Fruit fly (Drosophila melanogaster) whole organism, embryonic: ENCODE results near the gene CG11892.

Source experiments
- Adf1 ChIP-seq: fragments of 200-800 bp; sonication (Bioruptor generic); IDR thresholded peaks from 2 replicates; pipeline ENCODE4 v1.3.6; 2022; ENCODE audit warnings: missing biosample characterization, missing genetic modification characterization
- Antp ChIP-seq: fragments of 200-800 bp; sonication (Bioruptor generic); optimal IDR thresholded peaks from 3 replicates; lab custom pipeline; 2016; ENCODE audit warnings: missing biosample characterization, missing genetic modification characterization
- Atf3 ChIP-seq: fragments of 200-800 bp; sonication (Bioruptor generic); optimal IDR thresholded peaks from 3 replicates; lab custom pipeline; 2016; ENCODE audit warnings: missing biosample characterization, missing genetic modification characterization
- CG1024 ChIP-seq: fragments of 200-800 bp; sonication (Bioruptor generic); IDR thresholded peaks from 2 replicates; pipeline ENCODE4 v1.3.6; 2022; ENCODE audit warnings: missing biosample characterization, missing genetic modification characterization
- CG11093 ChIP-seq: fragments of 200-800 bp; sonication (Bioruptor generic); IDR thresholded peaks from 3 replicates; pipeline ENCODE4 v1.3.6; 2022; ENCODE audit warnings: missing biosample characterization, missing genetic modification characterization
- CG12659 ChIP-seq: fragments of 200-800 bp; sonication (Bioruptor generic); optimal IDR thresholded peaks from 3 replicates; lab custom pipeline; 2017; ENCODE audit warnings: mild to moderate bottlenecking, missing biosample characterization, missing genetic modification reagents, missing genetic modification characterization
- CG13424 ChIP-seq: fragments of 200-800 bp; sonication (Bioruptor generic); optimal IDR thresholded peaks from 2 replicates; lab custom pipeline; 2019; ENCODE audit warnings: missing biosample characterization, mild to moderate bottlenecking, missing genetic modification characterization, moderate library complexity
- CG15514 ChIP-seq: fragments of 200-800 bp; sonication (Bioruptor generic); optimal IDR thresholded peaks from 3 replicates; lab custom pipeline; 2017; ENCODE audit warnings: missing biosample characterization, missing genetic modification characterization, mild to moderate bottlenecking, moderate library complexity, missing genetic modification reagents
- CG1647 ChIP-seq: fragments of 200-800 bp; sonication (Bioruptor generic); optimal IDR thresholded peaks from 3 replicates; lab custom pipeline; 2016; ENCODE audit warnings: missing biosample characterization, missing genetic modification characterization
- CG17186 ChIP-seq: fragments of 200-800 bp; sonication (Bioruptor generic); optimal IDR thresholded peaks from 3 replicates; lab custom pipeline; 2017; ENCODE audit warnings: missing biosample characterization, missing genetic modification reagents, missing genetic modification characterization
- CG17802 ChIP-seq: fragments of 200-800 bp; sonication (Bioruptor generic); optimal IDR thresholded peaks from 2 replicates; lab custom pipeline; 2018; ENCODE audit warnings: missing biosample characterization, mild to moderate bottlenecking, missing genetic modification characterization, moderate library complexity
- CG2120 ChIP-seq: fragments of 200-800 bp; sonication (Bioruptor generic); optimal IDR thresholded peaks from 3 replicates; lab custom pipeline; 2016; ENCODE audit warnings: missing biosample characterization, missing genetic modification characterization
- CG2199 ChIP-seq: fragments of 200-800 bp; sonication (Bioruptor generic); IDR thresholded peaks from 3 replicates; pipeline ENCODE4 v1.3.6; 2022; ENCODE audit warnings: missing biosample characterization, missing genetic modification characterization
- CG30020 ChIP-seq: fragments of 200-800 bp; optimal IDR thresholded peaks from 2 replicates; lab custom pipeline; 2019; ENCODE audit warnings: missing biosample characterization, mild to moderate bottlenecking, missing genetic modification characterization, moderate library complexity
- CG33213 ChIP-seq: fragments of 200-800 bp; sonication (Bioruptor generic); optimal IDR thresholded peaks from 3 replicates; lab custom pipeline; 2016; ENCODE audit warnings: missing biosample characterization, missing genetic modification characterization
- CG4360 ChIP-seq: fragments of 200-800 bp; sonication (Bioruptor generic); IDR thresholded peaks from 2 replicates; pipeline ENCODE4 v1.3.6; 2022; ENCODE audit warnings: missing biosample characterization, missing genetic modification characterization
- CG4424 ChIP-seq: fragments of 200-800 bp; sonication (Bioruptor generic); optimal IDR thresholded peaks from 3 replicates; lab custom pipeline; 2016; ENCODE audit warnings: missing biosample characterization, missing genetic modification characterization
- CG4617 ChIP-seq: fragments of 200-800 bp; sonication (Bioruptor generic); optimal IDR thresholded peaks from 3 replicates; lab custom pipeline; 2016; ENCODE audit warnings: missing biosample characterization, missing genetic modification characterization, borderline replicate concordance
- CG6813 ChIP-seq: fragments of 200-800 bp; sonication (Bioruptor generic); optimal IDR thresholded peaks from 2 replicates; lab custom pipeline; 2017; ENCODE audit warnings: missing biosample characterization, missing genetic modification characterization, mild to moderate bottlenecking, moderate library complexity, missing genetic modification reagents
- CG9727 ChIP-seq: fragments of 200-800 bp; sonication (Bioruptor generic); optimal IDR thresholded peaks from 3 replicates; lab custom pipeline; 2017; ENCODE audit warnings: missing biosample characterization, mild to moderate bottlenecking, missing genetic modification characterization
- CoRest ChIP-seq: fragments of 200-800 bp; sonication (Bioruptor generic); optimal IDR thresholded peaks from 3 replicates; lab custom pipeline; 2018; ENCODE audit warnings: missing biosample characterization, mild to moderate bottlenecking, missing genetic modification characterization, moderate library complexity
- Dll ChIP-seq: fragments of 200-800 bp; sonication (Bioruptor generic); IDR thresholded peaks from 4 replicates; pipeline ENCODE4 v1.3.6; 2022; ENCODE audit warnings: missing biosample characterization, missing genetic modification characterization; ENCODE audit not compliant: partially characterized antibody
- GATAe ChIP-seq: fragments of 200-800 bp; sonication (Bioruptor generic); conservative IDR thresholded peaks from 2 replicates; pipeline ENCODE4 v1.3.6; 2022; ENCODE audit warnings: missing biosample characterization, missing genetic modification characterization
- HLHmδ ChIP-seq: fragments of 200-800 bp; sonication (Bioruptor generic); optimal IDR thresholded peaks from 2 replicates; lab custom pipeline; 2018; ENCODE audit warnings: missing biosample characterization, mild to moderate bottlenecking, missing genetic modification characterization, moderate library complexity
- Hr39 ChIP-seq: fragments of >200 bp; optimal IDR thresholded peaks from 2 replicates; lab custom pipeline; 2017
- Hr78 ChIP-seq, 2 experiments: fragments of 200-800 bp in 1 of 2; fragments of >200 bp in 1 of 2; sonication (Bioruptor generic) in 1 of 2; optimal IDR thresholded peaks; 2 replicates each; lab custom pipeline; 2017 to 2019; ENCODE audit warnings: missing biosample characterization in 2 of 2, missing genetic modification characterization in 2 of 2, mild to moderate bottlenecking in 1 of 2, moderate library complexity in 1 of 2
- Hsf ChIP-seq: fragments of 200-800 bp; sonication (Bioruptor generic); optimal IDR thresholded peaks from 3 replicates; lab custom pipeline; 2016; ENCODE audit warnings: missing biosample characterization, missing genetic modification characterization
- Med ChIP-seq: fragments of 200-800 bp; sonication (Bioruptor generic); peaks from one replicate; lab custom pipeline; 2016; ENCODE audit warnings: missing biosample characterization, missing genetic modification characterization, mild to moderate bottlenecking, inconsistent platforms, moderate library complexity
- Sin3A ChIP-seq: fragments of >200 bp; optimal IDR thresholded peaks from 2 replicates; lab custom pipeline; 2018
- Six4 ChIP-seq: fragments of 200-800 bp; sonication (Bioruptor generic); optimal IDR thresholded peaks from 2 replicates; lab custom pipeline; 2016; ENCODE audit warnings: missing biosample characterization, missing genetic modification characterization
- Taf1 ChIP-seq: fragments of 200-800 bp; sonication (Bioruptor generic); IDR thresholded peaks from 2 replicates; pipeline ENCODE4 v1.3.6; 2022; ENCODE audit warnings: missing biosample characterization, missing genetic modification characterization
- Tbp ChIP-seq: fragments of >200 bp; optimal IDR thresholded peaks from 2 replicates; lab custom pipeline; 2018; ENCODE audit warnings: missing biosample characterization, missing genetic modification characterization
- br ChIP-seq: fragments of >200 bp; optimal IDR thresholded peaks from 2 replicates; lab custom pipeline; 2017
- caup ChIP-seq: fragments of 200-800 bp; sonication (Bioruptor generic); optimal IDR thresholded peaks from 3 replicates; lab custom pipeline; 2017; ENCODE audit warnings: missing biosample characterization, mild to moderate bottlenecking, missing genetic modification characterization, moderate library complexity; ENCODE audit not compliant: severe bottlenecking
- crp ChIP-seq, 2 experiments: fragments of 200-800 bp; sonication (Bioruptor generic); optimal IDR thresholded peaks; 2 replicates in 1 of 2; 3 replicates in 1 of 2; lab custom pipeline; 2017; ENCODE audit warnings: missing biosample characterization in 2 of 2, missing genetic modification characterization in 2 of 2, mild to moderate bottlenecking in 1 of 2, moderate library complexity in 1 of 2
- disco-r ChIP-seq: fragments of 200-800 bp; sonication (Bioruptor generic); optimal IDR thresholded peaks from 2 replicates; lab custom pipeline; 2016; ENCODE audit warnings: missing biosample characterization, missing genetic modification characterization
- dpn ChIP-seq, 2 experiments: fragments of 200-800 bp; sonication (Bioruptor generic); optimal IDR thresholded peaks; 3 replicates each; lab custom pipeline; 2016; ENCODE audit warnings: missing biosample characterization in 2 of 2, missing genetic modification characterization in 2 of 2
- fd3F ChIP-seq: fragments of 200-800 bp; sonication (Bioruptor generic); optimal IDR thresholded peaks from 2 replicates; lab custom pipeline; 2018; ENCODE audit warnings: missing biosample characterization, mild to moderate bottlenecking, missing genetic modification characterization, moderate library complexity
- gro ChIP-seq: fragments of 200-800 bp; sonication (Bioruptor generic); optimal IDR thresholded peaks from 2 replicates; lab custom pipeline; 2016; ENCODE audit warnings: missing biosample characterization, missing genetic modification characterization
- kay ChIP-seq: fragments of 200-800 bp; sonication (Bioruptor generic); optimal IDR thresholded peaks from 2 replicates; lab custom pipeline; 2016; ENCODE audit warnings: missing biosample characterization, missing genetic modification characterization
- nerfin-1 ChIP-seq: fragments of 200-800 bp; sonication (Bioruptor generic); optimal IDR thresholded peaks from 3 replicates; lab custom pipeline; 2019; ENCODE audit warnings: missing biosample characterization, mild to moderate bottlenecking, missing genetic modification characterization, moderate library complexity
- nmo ChIP-seq: fragments of 200-800 bp; sonication (Bioruptor generic); optimal IDR thresholded peaks from 2 replicates; lab custom pipeline; 2018; ENCODE audit warnings: missing biosample characterization, mild to moderate bottlenecking, missing genetic modification characterization, moderate library complexity
- pb ChIP-seq: fragments of 200-800 bp; sonication (Bioruptor generic); optimal IDR thresholded peaks from 3 replicates; lab custom pipeline; 2016; ENCODE audit warnings: missing biosample characterization, missing genetic modification characterization
- pita ChIP-seq: fragments of 200-800 bp; sonication (Bioruptor generic); optimal IDR thresholded peaks from 2 replicates; lab custom pipeline; 2017; ENCODE audit warnings: missing biosample characterization, mild to moderate bottlenecking, missing genetic modification characterization
- sc ChIP-seq, 3 experiments: fragments of >200 bp in 2 of 3; fragments of 200-800 bp in 1 of 3; sonication (Bioruptor generic) in 1 of 3; optimal IDR thresholded peaks; 2 replicates in 2 of 3; 3 replicates in 1 of 3; lab custom pipeline; 2017; ENCODE audit warnings: mild to moderate bottlenecking in 1 of 3, missing biosample characterization in 1 of 3, missing genetic modification characterization in 1 of 3, missing genetic modification reagents in 1 of 3
- scrt ChIP-seq: fragments of 200-800 bp; sonication (Bioruptor generic); optimal IDR thresholded peaks from 2 replicates; lab custom pipeline; 2018; ENCODE audit warnings: missing biosample characterization, mild to moderate bottlenecking, missing genetic modification characterization, moderate library complexity
- usp ChIP-seq: fragments of >200 bp; optimal IDR thresholded peaks from 2 replicates; lab custom pipeline; 2017; ENCODE audit warnings: missing biosample characterization, missing genetic modification characterization
- zfh2 ChIP-seq: fragments of 200-800 bp; sonication (Bioruptor generic); optimal IDR thresholded peaks from 2 replicates; lab custom pipeline; 2016; ENCODE audit warnings: missing biosample characterization, missing genetic modification characterization

Gene CG11892

DNA sequence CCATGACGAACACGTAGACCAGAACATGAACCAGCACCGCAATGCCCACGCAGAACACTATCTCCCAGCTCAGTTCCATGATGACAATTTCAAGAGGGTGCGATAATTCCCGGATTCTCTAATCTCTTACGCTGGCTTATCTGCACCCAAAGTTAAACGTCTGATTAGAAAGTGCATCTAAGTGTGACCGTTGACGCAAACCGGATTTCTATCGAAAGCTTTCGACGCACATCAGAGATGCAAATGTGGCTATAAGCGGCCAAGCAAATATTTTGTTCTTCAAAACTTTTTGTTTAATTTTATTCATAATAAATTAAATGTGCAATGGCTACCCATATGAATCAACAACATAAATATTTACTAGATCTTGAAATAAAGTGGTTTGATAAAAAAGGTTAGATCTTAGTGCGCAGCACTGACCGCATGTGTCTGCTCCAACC, 19.0 kb upstream of the CG11892 start, which contains the start of the genes Kdsr and CG11858 (continued):
- TF ChIP-seq CG2199 (GFP tag; lab: Robert Waterston, UW) (no peak), HLHmδ (GFP tag; lab: Kevin White, UChicago) (peak; percentile 8), pb (GFP tag; lab: Kevin White, UChicago) (peak; percentile 3), CG30020 (tag; lab: Kevin White, UChicago) (peak; percentile 46), gro (GFP tag; lab: Kevin White, UChicago) (peak; percentile 58), CG17802 (peak; percentile 45), nerfin-1 (tag; lab: Kevin White, UChicago) (peak; percentile 28)

DNA sequence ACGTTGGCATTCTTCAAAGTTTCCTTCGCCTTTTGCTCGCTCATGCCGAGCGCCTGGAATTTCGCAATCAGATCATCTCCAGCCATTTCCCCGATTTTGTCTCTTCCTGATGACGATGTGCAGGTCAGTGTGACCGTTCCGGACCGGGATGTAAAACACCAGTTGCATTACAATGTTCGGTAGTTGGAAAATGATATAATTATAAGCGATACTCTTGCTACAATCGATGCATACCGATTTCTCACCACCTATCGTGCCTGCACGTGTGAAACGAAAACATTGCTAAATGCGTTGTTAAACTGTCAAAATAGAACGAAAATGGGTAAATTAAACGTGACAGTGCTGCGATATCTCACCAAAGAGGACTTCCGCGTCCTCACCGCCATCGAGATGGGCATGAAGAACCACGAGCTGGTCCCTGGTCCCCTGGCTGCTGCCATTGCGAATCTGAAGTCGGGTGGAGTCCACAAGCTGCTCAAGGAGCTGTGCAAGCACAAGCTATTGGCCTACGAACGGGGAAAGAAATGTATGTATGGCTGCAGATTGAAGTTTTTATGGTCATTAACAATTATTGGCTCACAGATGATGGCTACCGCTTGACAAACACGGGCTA, 15.7 kb upstream of the CG11892 start, which contains the start of the genes GlnRS and RIOK2:
TSS of gene GlnRS (minus strand) at position 133 of the 613 bp plus-strand sequence.
TSS of gene RIOK2 (plus strand) at position 256 of the 613 bp plus-strand sequence.
- TF ChIP-seq CG1647 (GFP tag; lab: Kevin White, UChicago) (no peak), fd3F (GFP tag; lab: Kevin White, UChicago) (no peak), Six4 (GFP tag; lab: Kevin White, UChicago) (no peak), Med (GFP tag; lab: Kevin White, UChicago) (peak; percentile 78), caup (GFP tag; lab: Kevin White, UChicago) (no peak), CG6813 (GFP tag; lab: Kevin White, UChicago) (no peak), CG4617 (GFP tag; lab: Kevin White, UChicago) (peak; percentile 94), CG11093 (GFP tag; lab: Robert Waterston, UW) (no peak), Hr78 (GFP tag; optimal IDR thresholded peaks at IDR 0.05; lab: Kevin White, UChicago) (peak in 1 of 2 experiments; percentile 41), CoRest (tag; lab: Kevin White, UChicago) (no peak), CG1024 (GFP tag; lab: Robert Waterston, UW) (peak; percentile 88), CG4424 (GFP tag; lab: Kevin White, UChicago) (no peak), usp (no peak), zfh2 (peak; percentile 27), CG2120 (GFP tag; lab: Kevin White, UChicago) (peak; percentile 2), Adf1 (GFP tag; lab: Robert Waterston, UW) (no peak), Tbp (GFP tag; lab: Kevin White, UChicago) (peak; percentile 12), CG12659 (GFP tag; lab: Kevin White, UChicago) (peak; percentile 64), scrt (GFP tag; lab: Kevin White, UChicago) (peak; percentile 95), dpn (GFP tag; optimal IDR thresholded peaks at IDR 0.05; lab: Kevin White, UChicago) (peak in 1 of 2 experiments; percentile 18), Taf1 (GFP tag; lab: Robert Waterston, UW) (no peak), Antp (GFP tag; lab: Kevin White, UChicago) (no peak), CG33213 (GFP tag; lab: Kevin White, UChicago) (peak; percentile 54), br (lab: Kevin White, UChicago) (no peak), Atf3 (GFP tag; lab: Kevin White, UChicago) (peak; percentile 5), kay (GFP tag; lab: Kevin White, UChicago) (peak; percentile 68), CG15514 (peak; percentile 83), Dll (GFP tag; lab: Robert Waterston, UW) (peak; percentile 95), crp (GFP tag; optimal IDR thresholded peaks at IDR 0.05; lab: Kevin White, UChicago) (peak in 1 of 2 experiments; percentile 63), CG13424 (tag; lab: Kevin White, UChicago) (peak; percentile 14), pita (GFP tag; lab: Kevin White, UChicago) (no peak), CG4360 (GFP tag; lab: Robert Waterston, UW) (no peak), CG9727 (GFP tag; lab: Kevin White, UChicago) (peak; percentile 0), CG17186 (GFP tag; lab: Kevin White, UChicago) (peak; percentile 77), Hr39 (lab: Kevin White, UChicago) (no peak), Sin3A (peak; percentile 78), disco-r (GFP tag; lab: Kevin White, UChicago) (no peak), sc (optimal IDR thresholded peaks at IDR 0.05; lab: Kevin White, UChicago) (no peak), sc (GFP tag; optimal IDR thresholded peaks at IDR 0.05; lab: Kevin White, UChicago) (no peak), Hsf (GFP tag; lab: Kevin White, UChicago) (peak; percentile 35), GATAe (GFP tag; lab: Robert Waterston, UW) (no peak), nmo (GFP tag; lab: Kevin White, UChicago) (peak; percentile 71)
